Worm (Caenorhabditis elegans): Measurements from ENCODE around the gene arrd-23.

The arrd-23 gene

DNA sequence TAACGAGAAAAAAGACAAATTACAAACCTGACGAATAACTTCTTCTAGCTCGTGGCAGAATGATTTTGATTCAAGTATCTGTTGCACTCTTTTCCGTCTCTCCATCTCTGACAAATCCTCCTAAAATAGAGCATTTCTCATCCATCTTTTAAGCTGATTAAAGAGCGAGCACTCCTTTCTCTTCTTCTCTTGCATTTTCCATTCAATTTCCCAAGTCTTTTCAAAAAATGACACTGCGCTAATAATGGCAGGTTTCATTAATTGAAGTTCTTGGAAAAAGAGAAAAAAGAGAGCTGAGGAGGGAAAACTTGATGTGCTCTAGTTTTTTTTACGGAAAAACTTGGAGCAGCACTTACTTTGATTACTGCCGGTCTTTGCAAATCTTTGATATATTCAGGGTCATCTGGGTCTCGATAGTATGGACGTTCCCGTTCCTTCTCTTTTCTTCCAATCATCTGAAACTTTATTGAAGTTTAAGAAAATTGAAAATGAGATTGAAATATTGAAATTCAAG is 26.1 kb upstream of the arrd-23 start, which contains the start of gene add-1:
add-1 (minus strand) TSS at position 464 of the 514 bp plus-strand sequence.
- TF ChIP-seq hmg-1.1 (GFP tag; IDR thresholded peaks at IDR 0.05), result no peak
- peak; percentile 37 for TF ChIP-seq ces-1 (GFP tag; optimal IDR thresholded peaks at IDR 0.05)

DNA sequence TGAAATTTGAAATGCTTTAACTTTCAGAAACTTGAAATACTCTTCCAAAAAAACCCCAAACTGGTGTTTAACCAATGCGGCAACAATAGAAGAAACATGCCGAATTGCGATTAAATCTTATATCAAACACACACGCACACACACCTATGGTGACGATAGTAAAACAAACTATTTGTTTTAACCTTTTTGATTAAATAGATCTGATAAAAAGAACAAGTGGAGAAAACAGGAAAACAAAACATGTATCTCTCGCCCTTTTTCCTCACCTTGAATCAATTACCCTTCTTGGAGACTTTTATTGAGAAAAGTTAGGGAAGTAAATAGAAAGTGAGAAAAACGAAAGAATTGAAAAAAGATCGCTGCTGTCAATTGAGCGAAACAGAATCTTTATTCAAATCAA is 24.3 kb upstream of the arrd-23 start:
- TF ChIP-seq nhr-102 (tag; optimal IDR thresholded peaks at IDR 0.05), result no peak
- no peak for TF ChIP-seq lin-38 (GFP tag; IDR thresholded peaks at IDR 0.05)
- no peak for TF ChIP-seq egl-27 (tag; optimal IDR thresholded peaks at IDR 0.05)
- no peak for TF ChIP-seq lin-29 (GFP tag; IDR thresholded peaks at IDR 0.05)
- TF ChIP-seq madf-5 (GFP tag; IDR thresholded peaks at IDR 0.05), result no peak
- no peak for TF ChIP-seq daf-16 (GFP tag; optimal IDR thresholded peaks at IDR 0.05)
- peak; percentile 63 for TF ChIP-seq daf-16 (tag; optimal IDR thresholded peaks at IDR 0.05)
- TF ChIP-seq mxl-2 (GFP tag; conservative IDR thresholded peaks at IDR 0.05), result no peak
- no peak for TF ChIP-seq skn-1 (tag; optimal IDR thresholded peaks at IDR 0.05)
- TF ChIP-seq mxl-3 (GFP tag; optimal IDR thresholded peaks at IDR 0.05), result no peak
- peak; percentile 58 for TF ChIP-seq pqm-1 (tag; optimal IDR thresholded peaks at IDR 0.05)
- no peak for TF ChIP-seq unc-130 (GFP tag; optimal IDR thresholded peaks at IDR 0.05)
- no peak for TF ChIP-seq lim-7 (GFP tag; IDR thresholded peaks at IDR 0.05)

DNA sequence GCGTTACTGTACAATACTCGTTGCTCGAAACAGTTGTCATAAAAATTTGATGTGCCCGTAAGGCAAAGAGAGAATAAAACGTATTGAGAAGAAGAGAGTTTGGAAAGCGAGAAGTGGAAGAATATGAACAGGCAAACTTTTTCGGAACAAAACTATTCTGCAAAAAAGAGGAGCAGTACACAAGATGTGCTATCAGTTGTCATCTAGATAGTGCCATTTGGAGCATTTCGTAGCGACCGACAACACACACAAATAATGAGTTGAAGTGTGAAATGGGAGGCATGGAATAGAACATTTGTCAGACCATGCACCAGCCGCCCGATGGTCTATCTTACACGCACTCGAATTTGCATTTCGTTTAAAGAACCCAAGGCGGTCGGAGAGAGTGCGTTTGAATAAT is 23.7 kb upstream of the arrd-23 start:
- TF ChIP-seq php-3 (GFP tag; IDR thresholded peaks at IDR 0.05) (0 out of 2 replicates have a peak, but pooled peaks have one; percentile 64), nhr-28 (tag; optimal IDR thresholded peaks at IDR 0.05) (peak; percentile 79), pqm-1 (tag; optimal IDR thresholded peaks at IDR 0.05) (peak; percentile 48), ceh-82 (tag; optimal IDR thresholded peaks at IDR 0.05) (no peak), dve-1 (tag; optimal IDR thresholded peaks at IDR 0.05; ENCODE audit: insufficient read depth) (peak; percentile 36), daf-16 (GFP tag; optimal IDR thresholded peaks at IDR 0.05) (no peak), daf-16 (tag; optimal IDR thresholded peaks at IDR 0.05) (peak; percentile 90), dmd-6 (GFP tag; IDR thresholded peaks at IDR 0.05) (peak; percentile 37; the same call in 1 of the 2 replicates), hlh-11 (tag; optimal IDR thresholded peaks at IDR 0.05) (peak; percentile 7), lin-38 (GFP tag; IDR thresholded peaks at IDR 0.05) (no peak), duxl-1 (tag; optimal IDR thresholded peaks at IDR 0.05; ENCODE audit: poor library complexity) (no peak)

DNA sequence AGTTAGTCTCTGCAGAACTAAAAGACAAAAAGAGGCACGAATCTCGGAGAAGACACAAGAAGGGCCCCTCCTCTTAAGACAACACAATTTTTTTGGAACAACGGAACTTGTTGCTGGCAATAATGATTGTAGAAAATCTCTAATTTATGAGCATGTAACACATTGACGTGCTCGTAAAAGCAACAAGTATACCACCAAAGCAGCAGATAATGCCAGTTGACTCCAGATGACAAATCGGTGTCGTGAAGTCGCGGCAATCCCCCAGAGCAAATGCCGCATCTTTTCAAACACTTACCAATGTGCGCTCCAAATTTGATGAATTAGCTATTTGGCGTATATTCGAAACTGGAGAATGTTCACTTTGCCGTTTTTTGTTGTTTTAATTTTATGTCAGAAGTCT is 21.5 kb upstream of the arrd-23 start:
- TF ChIP-seq hlh-30 (tag; optimal IDR thresholded peaks at IDR 0.05; ENCODE audit: insufficient read depth), result no peak
- peak in 1 of 2 experiments; percentile 99 for TF ChIP-seq unc-62 (GFP tag; optimal IDR thresholded peaks at IDR 0.05 in 1 of 2)
- TF ChIP-seq unc-62 (tag; optimal IDR thresholded peaks at IDR 0.05), result no peak

DNA sequence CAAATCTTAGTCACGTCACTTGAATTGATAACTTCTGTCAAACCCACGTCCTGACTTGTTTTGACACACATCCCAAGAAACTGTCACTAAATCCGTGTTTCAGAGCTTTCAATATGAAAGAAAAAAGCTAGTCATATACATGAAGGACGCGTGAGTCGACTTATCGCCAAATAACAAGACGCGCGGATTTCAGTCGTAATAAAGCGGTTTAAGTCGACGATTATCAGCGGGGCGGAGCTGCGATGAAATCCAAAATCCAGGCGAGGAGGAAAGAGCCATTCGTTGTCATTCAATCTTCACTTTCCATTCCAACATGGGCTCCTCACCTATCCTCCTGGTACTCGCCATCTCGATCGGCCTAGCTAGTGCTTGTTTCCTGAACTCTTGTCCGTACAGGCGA is 20.0 kb upstream of the arrd-23 start, which contains the start of gene ntc-1:
ntc-1 (plus strand) TSS at position 301 of the 400 bp plus-strand sequence.
- TF ChIP-seq lin-1 (GFP tag; IDR thresholded peaks at IDR 0.05) (no peak), Y75B8A.6 (GFP tag; IDR thresholded peaks at IDR 0.05) (no peak), ceh-20 (GFP tag; IDR thresholded peaks at IDR 0.05) (no peak), mxl-3 (GFP tag; optimal IDR thresholded peaks at IDR 0.05) (no peak), nhr-77 (tag; optimal IDR thresholded peaks at IDR 0.05) (no peak), D1046.2 (GFP tag; IDR thresholded peaks at IDR 0.05) (no peak), lin-39 (tag; optimal IDR thresholded peaks at IDR 0.05) (no peak)

DNA sequence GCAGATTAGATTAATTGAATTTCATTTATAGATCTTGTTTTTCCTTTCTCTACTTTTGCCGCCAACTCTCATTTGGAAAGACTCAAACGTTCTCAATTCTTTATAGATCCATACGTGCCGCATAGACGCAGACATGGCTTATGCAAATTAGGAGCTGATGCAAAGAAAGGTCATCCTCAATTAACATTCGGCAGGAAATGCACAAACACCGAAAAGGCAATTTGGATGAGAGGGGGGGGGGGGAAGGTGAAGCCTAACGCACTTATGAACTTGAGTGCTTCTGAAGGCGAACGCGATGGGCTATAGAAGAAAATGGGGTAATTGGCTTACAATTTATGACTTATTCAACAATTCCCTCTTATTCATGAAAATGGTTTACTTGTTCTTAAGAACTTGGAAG is 16.1 kb upstream of the arrd-23 start:
- TF ChIP-seq unc-39 (tag; optimal IDR thresholded peaks at IDR 0.05) (no peak), F44E2.7 (GFP tag; IDR thresholded peaks at IDR 0.05) (no peak), set-16 (GFP tag; IDR thresholded peaks at IDR 0.05) (no peak), unc-62 (GFP tag; optimal IDR thresholded peaks at IDR 0.05 in 1 of 2) (no peak), unc-62 (tag; optimal IDR thresholded peaks at IDR 0.05) (no peak), egl-27 (tag; optimal IDR thresholded peaks at IDR 0.05) (no peak), lin-39 (tag; optimal IDR thresholded peaks at IDR 0.05) (no peak), skn-1 (tag; optimal IDR thresholded peaks at IDR 0.05) (no peak), hlh-11 (tag; optimal IDR thresholded peaks at IDR 0.05) (no peak), ctbp-1 (GFP tag; IDR thresholded peaks at IDR 0.05) (no peak), mxl-3 (GFP tag; optimal IDR thresholded peaks at IDR 0.05) (no peak), ztf-11 (tag; optimal IDR thresholded peaks at IDR 0.05) (no peak), nhr-48 (tag; optimal IDR thresholded peaks at IDR 0.05) (no peak), sdz-12 (GFP tag; optimal IDR thresholded peaks at IDR 0.05) (no peak), fkh-10 (GFP tag; optimal IDR thresholded peaks at IDR 0.05) (no peak), nhr-10 (tag; optimal IDR thresholded peaks at IDR 0.05) (no peak), ceh-44 (GFP tag; IDR thresholded peaks at IDR 0.05) (no peak), T26A8.4 (GFP tag; IDR thresholded peaks at IDR 0.05) (no peak)
